Worm (Caenorhabditis elegans): Measurements from ENCODE around the gene unc-22.

Gene unc-22

DNA sequence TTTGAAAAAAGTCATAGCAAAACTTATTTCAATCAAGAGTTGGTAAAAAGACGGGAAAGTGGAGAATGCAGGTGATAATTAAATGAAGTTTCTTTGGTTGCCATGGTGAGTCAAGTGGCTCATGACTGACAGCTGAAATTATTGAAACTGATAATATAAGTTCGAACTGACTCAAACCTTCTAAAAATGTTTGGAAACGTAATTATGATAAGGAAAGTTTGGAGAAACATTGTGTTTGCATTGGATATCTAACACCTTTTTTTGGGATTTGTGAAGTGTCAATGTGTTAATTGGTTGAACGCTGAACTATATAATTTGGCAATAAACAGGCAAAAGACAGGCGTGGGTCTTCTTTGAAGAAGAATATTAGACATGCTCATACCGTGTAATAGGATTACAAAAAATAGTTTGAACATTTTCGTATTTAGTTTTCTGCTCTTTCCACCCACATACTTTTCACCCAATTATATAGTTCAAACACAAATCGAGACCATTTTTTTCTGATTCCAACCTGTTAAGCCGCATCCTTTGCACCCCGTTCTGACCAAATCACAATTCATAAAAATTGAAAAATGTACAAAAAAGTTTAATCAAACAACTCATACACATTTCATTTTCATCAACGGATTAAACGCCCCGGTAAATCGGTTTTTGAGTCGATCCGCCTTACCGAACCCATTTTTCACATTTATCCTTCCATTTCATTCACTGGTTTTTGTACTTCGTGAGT lies 85.3 kb downstream of the unc-22 start, which contains the start of the genes srlf-33 and srlf-32:
TSS of gene srlf-33 (minus strand) at position 101 of the 730 bp plus-strand sequence.
TSS of gene srlf-32 (plus strand) at position 680 of the 730 bp plus-strand sequence.
- TF ChIP-seq nhr-77 (tag; optimal IDR thresholded peaks at IDR 0.05): no peak
- TF ChIP-seq nhr-11 (tag; optimal IDR thresholded peaks at IDR 0.05): no peak

- TF ChIP-seq zag-1 (tag; optimal IDR thresholded peaks at IDR 0.05) (no peak), sma-3 (GFP tag; optimal IDR thresholded peaks at IDR 0.05) (no peak), nhr-12 (tag; optimal IDR thresholded peaks at IDR 0.05) (no peak), skn-1 (tag; optimal IDR thresholded peaks at IDR 0.05) (no peak)
Measured at ce11 chrIV:11924092-11924491, 86.7 kb downstream of the unc-22 start.

- TF ChIP-seq sem-4 (tag; optimal IDR thresholded peaks at IDR 0.05): no peak
- no peak for TF ChIP-seq snpc-4 (tag; optimal IDR thresholded peaks at IDR 0.05)
- TF ChIP-seq alr-1 (tag; optimal IDR thresholded peaks at IDR 0.05): no peak
- no peak for TF ChIP-seq mdl-1 (tag; optimal IDR thresholded peaks at IDR 0.05)
- no peak for TF ChIP-seq zag-1 (tag; optimal IDR thresholded peaks at IDR 0.05)
Measured at ce11 chrIV:11923074-11923473, 87.7 kb downstream of the unc-22 start, which contains the start of gene srlf-31. Gene srlf-31 (minus strand): TSS chrIV:11923174.
